Worm (Caenorhabditis elegans): ENCODE results near the gene abu-4.

Gene abu-4

ce11 chrV:2238012-2238411 lies 36.6 kb upstream of the abu-4 start:
- no peak for TF ChIP-seq unc-130 (tag; optimal IDR thresholded peaks at IDR 0.05)
- TF ChIP-seq hlh-17 (GFP tag; optimal IDR thresholded peaks at IDR 0.05; ENCODE audit: borderline replicate concordance): no peak
- TF ChIP-seq mep-1 (tag; optimal IDR thresholded peaks at IDR 0.05): no peak
- TF ChIP-seq C34B4.2 (tag; optimal IDR thresholded peaks at IDR 0.05): no peak
- no peak for TF ChIP-seq ceh-63 (GFP tag; optimal IDR thresholded peaks at IDR 0.05)
- TF ChIP-seq lin-35 (GFP tag; optimal IDR thresholded peaks at IDR 0.05): peak in 1 of 2 experiments; percentile 23
- TF ChIP-seq isw-1 (GFP tag; IDR thresholded peaks at IDR 0.05): no peak
- no peak for TF ChIP-seq blmp-1 (tag; optimal IDR thresholded peaks at IDR 0.05)
- no peak for TF ChIP-seq ceh-90 (tag; optimal IDR thresholded peaks at IDR 0.05)
- TF ChIP-seq elt-3 (tag; optimal IDR thresholded peaks at IDR 0.05): peak in 2 of 6 experiments; percentile 5 to 74
- TF ChIP-seq fkh-8 (tag; optimal IDR thresholded peaks at IDR 0.05): no peak
- TF ChIP-seq ceh-88 (GFP tag; IDR thresholded peaks at IDR 0.05): no peak
- TF ChIP-seq C04F5.9 (tag; optimal IDR thresholded peaks at IDR 0.05): no peak
- TF ChIP-seq nhr-20 (tag; optimal IDR thresholded peaks at IDR 0.05): peak; percentile 71
- TF ChIP-seq nhr-237 (tag; optimal IDR thresholded peaks at IDR 0.05): no peak
- TF ChIP-seq ceh-8 (GFP tag; optimal IDR thresholded peaks at IDR 0.05): no peak

ce11 chrV:2242630-2243029 lies 32.0 kb upstream of the abu-4 start, which contains the start of gene cyp-33C3:
Gene cyp-33C3, plus strand, starts transcription at chrV:2242778.
- TF ChIP-seq sox-4 (tag; optimal IDR thresholded peaks at IDR 0.05) (no peak), lin-14 (GFP tag; optimal IDR thresholded peaks at IDR 0.05) (peak; percentile 56), blmp-1 (tag; optimal IDR thresholded peaks at IDR 0.05) (peak; percentile 48), elt-3 (tag; optimal IDR thresholded peaks at IDR 0.05) (peak in 1 of 6 experiments; percentile 21), dsc-1 (tag; optimal IDR thresholded peaks at IDR 0.05) (no peak), efl-3 (GFP tag; optimal IDR thresholded peaks at IDR 0.05) (no peak), snpc-4 (tag; optimal IDR thresholded peaks at IDR 0.05) (no peak), elt-2 (tag; optimal IDR thresholded peaks at IDR 0.05) (no peak), nhr-20 (tag; optimal IDR thresholded peaks at IDR 0.05) (peak; percentile 17), nhr-90 (tag; optimal IDR thresholded peaks at IDR 0.05; ENCODE audit: poor library complexity) (no peak)

- TF ChIP-seq ceh-63 (GFP tag; optimal IDR thresholded peaks at IDR 0.05): no peak
- peak; percentile 29 for TF ChIP-seq snu-23 (GFP tag; optimal IDR thresholded peaks at IDR 0.05)
- peak in 1 of 2 experiments; percentile 16 for TF ChIP-seq lsy-2 (tag; optimal IDR thresholded peaks at IDR 0.05)
- peak; percentile 12 for TF ChIP-seq rnt-1 (tag; optimal IDR thresholded peaks at IDR 0.05)
- TF ChIP-seq aha-1 (tag; optimal IDR thresholded peaks at IDR 0.05): no peak
- TF ChIP-seq dsc-1 (tag; optimal IDR thresholded peaks at IDR 0.05): no peak
- TF ChIP-seq blmp-1 (tag; optimal IDR thresholded peaks at IDR 0.05): peak; percentile 62
- peak in 1 of 3 experiments; percentile 17 for TF ChIP-seq ceh-82 (tag; optimal IDR thresholded peaks at IDR 0.05)
- no peak for TF ChIP-seq ces-1 (GFP tag; optimal IDR thresholded peaks at IDR 0.05)
- no peak for TF ChIP-seq lin-39 (tag; optimal IDR thresholded peaks at IDR 0.05)
- TF ChIP-seq efl-1 (optimal IDR thresholded peaks at IDR 0.05): peak; percentile 43 to 59
- peak in 1 of 2 experiments; percentile 92 for TF ChIP-seq efl-1 (GFP tag; optimal IDR thresholded peaks at IDR 0.05 in 1 of 2)
- no peak for TF ChIP-seq jun-1 (tag; optimal IDR thresholded peaks at IDR 0.05)
- peak; percentile 67 for TF ChIP-seq nhr-85 (tag)
- TF ChIP-seq lin-35 (GFP tag; optimal IDR thresholded peaks at IDR 0.05): peak in 1 of 2 experiments; percentile 31
- peak; percentile 22 for TF ChIP-seq nhr-77 (tag; optimal IDR thresholded peaks at IDR 0.05)
- TF ChIP-seq unc-62 (GFP tag; optimal IDR thresholded peaks at IDR 0.05): no peak
- peak; percentile 84 for TF ChIP-seq lin-14 (GFP tag; optimal IDR thresholded peaks at IDR 0.05)
- no peak for TF ChIP-seq unc-98 (GFP tag; IDR thresholded peaks at IDR 0.05)
- TF ChIP-seq nhr-20 (tag; optimal IDR thresholded peaks at IDR 0.05): peak; percentile 75
- TF ChIP-seq ceh-90 (tag; optimal IDR thresholded peaks at IDR 0.05): no peak
- no peak for TF ChIP-seq lir-3 (tag; optimal IDR thresholded peaks at IDR 0.05; ENCODE audit: poor library complexity)
- TF ChIP-seq elt-2 (tag; optimal IDR thresholded peaks at IDR 0.05): peak; percentile 11
- no peak for TF ChIP-seq sup-37 (GFP tag; optimal IDR thresholded peaks at IDR 0.05)
- no peak for TF ChIP-seq zip-4 (GFP tag; optimal IDR thresholded peaks at IDR 0.05)
- no peak for TF ChIP-seq hlh-17 (GFP tag; optimal IDR thresholded peaks at IDR 0.05; ENCODE audit: borderline replicate concordance)
- no peak for TF ChIP-seq fkh-8 (tag; optimal IDR thresholded peaks at IDR 0.05)
- TF ChIP-seq snpc-4 (tag; optimal IDR thresholded peaks at IDR 0.05): no peak
- no peak for TF ChIP-seq C34B4.2 (tag; optimal IDR thresholded peaks at IDR 0.05)
- TF ChIP-seq elt-3 (tag; optimal IDR thresholded peaks at IDR 0.05): peak in 2 of 6 experiments; percentile 46 to 54
Observed at ce11 chrV:2244751-2245150, 29.9 kb upstream of the abu-4 start, which contains the start of gene cyp-33C5. Gene cyp-33C5, plus strand, starts transcription at chrV:2245004.

Measured in whole organism, L1 larva.